Fruit fly (Drosophila melanogaster) Kc167 (cell line): ENCODE measurements around the gene NimC2.

Experiments
- Myc ChIP-seq: fragments of >200 bp; optimal IDR thresholded peaks from 2 replicates; lab custom pipeline; 2017; ENCODE audit warnings: missing external identifiers
- insv ChIP-seq: fragments of >200 bp; optimal IDR thresholded peaks from 3 replicates; lab custom pipeline; 2018; ENCODE audit warnings: missing external identifiers
- psq ChIP-seq: fragments of >200 bp; optimal IDR thresholded peaks from 2 replicates; lab custom pipeline; 2017; ENCODE audit warnings: missing external identifiers

DNA sequence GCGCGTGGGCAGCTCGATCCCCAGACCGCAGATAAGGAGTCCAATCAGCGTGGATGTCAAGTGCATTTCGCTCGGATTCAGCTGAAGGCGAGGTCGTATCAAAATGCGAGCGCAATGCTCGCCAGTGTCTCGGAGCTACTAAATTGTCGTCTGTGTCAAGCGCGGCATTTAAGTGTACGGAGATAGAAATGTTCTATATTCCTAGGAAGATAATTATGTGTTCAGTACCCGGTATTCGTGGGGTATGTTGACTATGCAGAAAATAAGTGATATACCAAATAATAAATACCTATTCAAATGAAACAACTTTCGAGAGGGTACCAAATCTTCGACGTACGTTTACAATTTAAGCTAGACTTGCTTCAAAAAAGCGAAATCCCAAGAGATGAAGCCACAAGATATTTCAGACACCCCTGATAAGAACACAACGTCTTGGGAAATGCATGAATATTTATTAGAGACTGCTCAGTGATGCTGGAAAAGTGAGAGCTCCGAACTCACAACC is 12.0 kb upstream of the NimC2 start, which contains the start of gene NimB3:
- TF ChIP-seq insv, result no peak
- no peak for TF ChIP-seq psq (lab: Kevin White, UChicago)
- TF ChIP-seq Myc, result no peak
